Fruit fly (Drosophila melanogaster) whole organism: ENCODE measurements at regions not wholly inside any gene's neighbourhood (a gene's known extent, or its start where the extent isn't known, plus 50 kb on each side); places are given as distances from the start of the nearest gene placed in this dataset.

Experiments
- EcR ChIP-seq, 2 experiments: fragments of >200 bp; optimal IDR thresholded peaks; 2 replicates each; lab custom pipeline; 2017; ENCODE audit warnings: missing biosample characterization in 2 of 2, missing genetic modification characterization in 2 of 2, missing genetic modification reagents in 2 of 2
- pan ChIP-seq: fragments of >200 bp; optimal IDR thresholded peaks from 2 replicates; lab custom pipeline; 2017

DNA sequence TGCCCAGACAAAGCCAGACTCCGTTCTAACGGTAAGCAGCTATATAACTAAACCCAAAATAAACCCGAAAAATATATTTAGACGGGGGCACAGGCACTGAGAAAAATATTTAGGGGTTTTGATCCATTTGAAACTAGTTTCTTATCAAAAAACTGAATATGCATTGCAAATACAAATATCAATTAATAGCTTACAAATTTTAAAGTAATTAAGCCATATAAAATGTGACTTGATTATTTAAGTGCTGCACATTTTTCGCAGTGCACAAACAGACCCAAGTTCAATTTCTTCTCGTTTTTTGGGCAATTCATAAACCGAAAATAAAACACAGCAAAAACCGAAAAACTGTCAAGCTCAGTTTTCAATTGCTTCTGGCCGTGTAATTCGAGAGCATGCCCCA is 61.9 kb upstream of the CG12362 start:
- no peak for TF ChIP-seq pan (lab: Kevin White, UChicago)
- TF ChIP-seq EcR (GFP tag; optimal IDR thresholded peaks at IDR 0.05; lab: Kevin White, UChicago): no peak
